Fruit fly (Drosophila melanogaster): Measurements from ENCODE around the gene IPIP.

Gene IPIP

dm6 chr2L:6065823-6066222, 18.0 kb downstream of the IPIP start, which contains the start of the genes Fbw5 and CG9147 (continued):
- peak; percentile 99 for TF ChIP-seq Gug (GFP tag; IDR thresholded peaks at IDR 0.05)
- TF ChIP-seq so (GFP tag; IDR thresholded peaks at IDR 0.05): peak; percentile 100
- peak; percentile 100 for TF ChIP-seq CoRest (tag; optimal IDR thresholded peaks at IDR 0.05)
- TF ChIP-seq Trl (optimal IDR thresholded peaks at IDR 0.05): no peak
- TF ChIP-seq Trl (GFP tag; optimal IDR thresholded peaks at IDR 0.05): peak; percentile 100
- peak; percentile 99 for TF ChIP-seq sens-2 (GFP tag; IDR thresholded peaks at IDR 0.05)
- peak; percentile 99 for TF ChIP-seq jumu (GFP tag; optimal IDR thresholded peaks at IDR 0.05)
- peak; percentile 97 for TF ChIP-seq mirr (GFP tag; optimal IDR thresholded peaks at IDR 0.05)
- TF ChIP-seq CG2129 (GFP tag; IDR thresholded peaks at IDR 0.05; ENCODE audit: partially characterized antibody): no peak
- peak; percentile 100 for TF ChIP-seq CG18619 (GFP tag; optimal IDR thresholded peaks at IDR 0.05)
- TF ChIP-seq Taf1 (GFP tag; IDR thresholded peaks at IDR 0.05): peak; percentile 99
- TF ChIP-seq CG2202 (tag; optimal IDR thresholded peaks at IDR 0.05): peak; percentile 99
- TF ChIP-seq stc (GFP tag; IDR thresholded peaks at IDR 0.05): peak; percentile 99
- peak; percentile 100 for TF ChIP-seq dmrt11E (tag; optimal IDR thresholded peaks at IDR 0.05)
- peak; percentile 100 for TF ChIP-seq tio (GFP tag; optimal IDR thresholded peaks at IDR 0.05)
- peak; percentile 100 for TF ChIP-seq dmrt99B (tag; optimal IDR thresholded peaks at IDR 0.05)
- TF ChIP-seq oc (tag; optimal IDR thresholded peaks at IDR 0.05): peak; percentile 100
- TF ChIP-seq inv (GFP tag; IDR thresholded peaks at IDR 0.05; ENCODE audit: partially characterized antibody): peak; percentile 18; the same call in 1 of the 2 replicates
- peak; percentile 100 for TF ChIP-seq Max (GFP tag; optimal IDR thresholded peaks at IDR 0.05)
- peak; percentile 99 for TF ChIP-seq CG17359 (tag; optimal IDR thresholded peaks at IDR 0.05)
- peak; percentile 51; the same call in 1 of the 2 replicates for TF ChIP-seq Scr (GFP tag; IDR thresholded peaks at IDR 0.05; ENCODE audit: partially characterized antibody)
- TF ChIP-seq CG30403 (GFP tag; optimal IDR thresholded peaks at IDR 0.05): peak; percentile 100
- TF ChIP-seq fd96Cb (tag; optimal IDR thresholded peaks at IDR 0.05): peak; percentile 100
- peak; percentile 99 for TF ChIP-seq CG7786 (GFP tag; optimal IDR thresholded peaks at IDR 0.05)
- peak; percentile 99 for TF ChIP-seq CG10147 (GFP tag; optimal IDR thresholded peaks at IDR 0.05)
- TF ChIP-seq CG8478 (optimal IDR thresholded peaks at IDR 0.05): no peak
- peak; percentile 99 for TF ChIP-seq sima (GFP tag; optimal IDR thresholded peaks at IDR 0.05)
- peak; percentile 99 for TF ChIP-seq HLH54F (GFP tag; optimal IDR thresholded peaks at IDR 0.05)
- peak; percentile 97 for TF ChIP-seq grn (GFP tag; optimal IDR thresholded peaks at IDR 0.05)
- TF ChIP-seq GATAe (GFP tag; conservative IDR thresholded peaks at IDR 0.05): peak; percentile 97
- peak; percentile 99 for TF ChIP-seq bcd (GFP tag; optimal IDR thresholded peaks at IDR 0.05)
- TF ChIP-seq usp (GFP tag; optimal IDR thresholded peaks at IDR 0.05): no peak
- peak; percentile 99 for TF ChIP-seq CG14441 (GFP tag; IDR thresholded peaks at IDR 0.05)
- TF ChIP-seq Rfx (GFP tag; IDR thresholded peaks at IDR 0.05): peak; percentile 100
- TF ChIP-seq rib (GFP tag; IDR thresholded peaks at IDR 0.05): peak; percentile 99
- peak; percentile 86 for TF ChIP-seq CG3995 (GFP tag; optimal IDR thresholded peaks at IDR 0.05)
- TF ChIP-seq schlank (tag; optimal IDR thresholded peaks at IDR 0.05): peak; percentile 99
- TF ChIP-seq CG10654 (GFP tag; optimal IDR thresholded peaks at IDR 0.05): peak; percentile 99
- TF ChIP-seq hbn (GFP tag; IDR thresholded peaks at IDR 0.05; ENCODE audit: partially characterized antibody): 0 out of 2 replicates have a peak, but pooled peaks have one; percentile 51
- TF ChIP-seq row (GFP tag; IDR thresholded peaks at IDR 0.05): peak; percentile 100
- TF ChIP-seq CG12236 (GFP tag; optimal IDR thresholded peaks at IDR 0.05): peak; percentile 99
- TF ChIP-seq ato (GFP tag; IDR thresholded peaks at IDR 0.05; ENCODE audit: partially characterized antibody): no peak; the same call in 1 of the 2 replicates
- TF ChIP-seq CG3726 (GFP tag; IDR thresholded peaks at IDR 0.05): peak; percentile 99
- TF ChIP-seq CG14050 (GFP tag; IDR thresholded peaks at IDR 0.05): peak; percentile 100
- peak in 1 of 2 experiments; percentile 70 for TF ChIP-seq eve (GFP tag; optimal IDR thresholded peaks at IDR 0.05)
- TF ChIP-seq scrt (GFP tag; optimal IDR thresholded peaks at IDR 0.05): peak; percentile 97
- peak; percentile 96 for TF ChIP-seq CG9215 (GFP tag; IDR thresholded peaks at IDR 0.05)
- peak; percentile 96 for TF ChIP-seq aop (GFP tag; IDR thresholded peaks at IDR 0.05)
- TF ChIP-seq emc (GFP tag; optimal IDR thresholded peaks at IDR 0.05): peak; percentile 98
- TF ChIP-seq HLH4C (GFP tag; IDR thresholded peaks at IDR 0.05; ENCODE audit: partially characterized antibody): peak; percentile 70
- peak; percentile 98 for TF ChIP-seq CG4404 (GFP tag; IDR thresholded peaks at IDR 0.05)
- peak; percentile 100 for TF ChIP-seq slbo (GFP tag; IDR thresholded peaks at IDR 0.05)
